Worm (Caenorhabditis elegans) whole organism, young adult: ENCODE measurements around the gene clec-43.
"Not testable (repeated sequence)": the region's sequence is repeated elsewhere in the genome, so short reads cannot be mapped to it uniquely, and the experiment has no call there.

ENCODE experiments used
- F52B5.7 ChIP-seq: sonication (generic microtip); optimal IDR thresholded peaks from 2 replicates; lab custom pipeline; 2016; ENCODE audit warnings: mild to moderate bottlenecking, missing genetic modification characterization, missing compliant biosample characterization
- lin-35 ChIP-seq, 3 experiments: fragments of 150-350 bp in 2 of 3; sonication (generic microtip) in 1 of 3; optimal IDR thresholded peaks; 2 replicates each; lab custom pipeline; 2014 to 2018; ENCODE audit warnings: missing biosample characterization in 3 of 3, missing genetic modification characterization in 3 of 3, missing genetic modification reagents in 3 of 3
- madf-6 ChIP-seq: fragments of 200-800 bp; sonication (Bioruptor generic); IDR thresholded peaks from 2 replicates; pipeline ENCODE4 v1.3.6; 2022; ENCODE audit warnings: missing genetic modification reagents, missing genetic modification characterization, missing compliant biosample characterization
- rpc-1 ChIP-seq, 2 experiments: fragments of 150-350 bp in 1 of 2; sonication (generic microtip) in 1 of 2; optimal IDR thresholded peaks; 2 replicates each; lab custom pipeline; 2014 to 2018; ENCODE audit warnings: missing biosample characterization in 1 of 2, missing genetic modification characterization in 1 of 2, missing genetic modification reagents in 1 of 2, missing genotype in 1 of 2

DNA sequence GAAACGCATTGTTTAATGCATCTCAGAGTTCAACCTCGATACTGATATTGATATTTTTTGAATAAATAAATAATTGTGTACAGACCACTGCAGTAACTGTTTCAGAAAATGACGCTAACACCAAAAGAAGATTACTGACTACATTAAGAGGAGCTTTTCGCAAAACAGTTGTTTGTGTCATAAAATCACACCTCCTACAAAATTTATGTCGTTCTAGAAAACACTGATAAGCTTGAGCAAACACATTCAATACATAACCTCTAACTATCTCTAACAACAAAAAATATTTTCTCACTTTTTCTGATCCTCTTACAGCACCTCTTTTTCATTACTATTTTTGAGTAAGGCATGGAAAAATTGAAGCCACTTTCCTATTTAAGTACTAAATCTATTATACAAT lies 10.8 kb downstream of the clec-43 start, which contains the start of gene fbxc-7:
- not testable (repeated sequence) for TF ChIP-seq madf-6; rpc-1 (optimal IDR thresholded peaks at IDR 0.05; lab: Kevin White, UChicago); rpc-1 (tag; optimal IDR thresholded peaks at IDR 0.05; lab: Kevin White, UChicago); F52B5.7 (tag; lab: Kevin White, UChicago); lin-35 (GFP tag; optimal IDR thresholded peaks at IDR 0.05; lab: Kevin White, UChicago)
